Worm (Caenorhabditis elegans) whole organism, mixed stage, embryonic: ENCODE results near the gene citk-2.

ENCODE experiments used
- M03D4.4 ChIP-seq: sonication (generic microtip); optimal IDR thresholded peaks from 2 replicates; lab custom pipeline; 2017; ENCODE audit warnings: mild to moderate bottlenecking, missing genetic modification characterization, missing compliant biosample characterization
- drap-1 ChIP-seq: fragments of 200-800 bp; sonication (Bioruptor generic); optimal IDR thresholded peaks from 3 replicates; lab custom pipeline; 2018; ENCODE audit warnings: mild to moderate bottlenecking, missing genetic modification characterization, missing compliant biosample characterization
- lin-13 ChIP-seq: fragments of 150-350 bp; optimal IDR thresholded peaks from 2 replicates; lab custom pipeline; 2014; ENCODE audit warnings: missing biosample characterization, missing genetic modification characterization
- lsy-2 ChIP-seq: fragments of 150-350 bp; optimal IDR thresholded peaks from 2 replicates; lab custom pipeline; 2014; ENCODE audit warnings: missing biosample characterization, missing genetic modification characterization
- mep-1 ChIP-seq: fragments of 150-350 bp; optimal IDR thresholded peaks from 2 replicates; lab custom pipeline; 2017; ENCODE audit warnings: missing biosample characterization, missing genetic modification reagents, missing genetic modification characterization, inconsistent platforms
- nhr-237 ChIP-seq: fragments of 150-350 bp; optimal IDR thresholded peaks from 2 replicates; lab custom pipeline; 2014; ENCODE audit warnings: missing biosample characterization, missing genetic modification characterization
- snpc-4 ChIP-seq: fragments of 150-350 bp; optimal IDR thresholded peaks from 2 replicates; lab custom pipeline; 2014; ENCODE audit warnings: missing biosample characterization, missing genetic modification characterization
- ztf-11 ChIP-seq: fragments of 150-350 bp; optimal IDR thresholded peaks from 2 replicates; lab custom pipeline; 2014; ENCODE audit warnings: missing biosample characterization, missing genetic modification characterization

- TF ChIP-seq ztf-11 (tag; lab: Kevin White, UChicago) (no peak), lsy-2 (tag; lab: Kevin White, UChicago) (peak; percentile 62), snpc-4 (no peak), M03D4.4 (tag; lab: Kevin White, UChicago) (no peak), drap-1 (GFP tag; lab: Kevin White, UChicago) (no peak), nhr-237 (tag; lab: Kevin White, UChicago) (peak; percentile 72), mep-1 (tag; lab: Kevin White, UChicago) (peak; percentile 82), lin-13 (tag; lab: Kevin White, UChicago) (peak; percentile 24)
Observed at ce11 chrII:4955353-4955752, 44.0 kb upstream of the citk-2 start, which contains the start of gene pbs-3.
